Worm (Caenorhabditis elegans) whole organism, L4/young adult: ENCODE measurements around the gene T06E8.8.

ENCODE experiments used
- W03F9.2 ChIP-seq: fragments of 150-350 bp; optimal IDR thresholded peaks from 2 replicates; lab custom pipeline; 2014; ENCODE audit warnings: missing biosample characterization, missing genetic modification characterization
- dao-5 ChIP-seq: sonication (generic microtip); optimal IDR thresholded peaks from 2 replicates; lab custom pipeline; 2016; ENCODE audit warnings: missing genotype, missing genetic modification characterization, moderate library complexity, missing compliant biosample characterization
- him-1 ChIP-seq: sonication (generic microtip); optimal IDR thresholded peaks from 2 replicates; lab custom pipeline; 2016; ENCODE audit warnings: missing genotype, missing genetic modification reagents, missing genetic modification characterization, missing compliant biosample characterization

DNA sequence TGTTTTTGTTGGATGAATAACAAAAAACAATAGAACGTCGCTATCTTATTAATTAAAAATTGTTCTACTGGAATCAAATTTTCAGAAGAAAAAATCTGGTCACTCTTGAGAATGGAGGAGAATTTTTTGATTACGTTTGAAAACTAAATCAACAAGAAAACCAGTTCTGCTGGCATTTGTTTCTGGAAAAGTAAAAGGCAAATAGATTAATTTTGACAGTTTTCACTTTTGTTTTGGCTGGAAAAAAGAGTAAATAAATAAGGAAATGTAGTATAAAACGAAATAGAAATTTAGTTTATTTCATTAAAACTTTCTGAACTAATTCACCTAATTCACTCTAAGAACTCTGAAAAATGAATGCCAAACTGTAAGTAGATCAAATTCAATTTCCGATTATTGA, 20.7 kb downstream of the T06E8.8 start, which contains the start of gene fipr-13:
- TF ChIP-seq him-1 (tag; lab: Kevin White, UChicago) (no peak), dao-5 (tag; lab: Kevin White, UChicago) (no peak), W03F9.2 (no peak)
